Fruit fly (Drosophila melanogaster) whole organism, embryonic: ENCODE data around the gene moody.

ENCODE experiments used
- CG15073 ChIP-seq: fragments of 200-800 bp; sonication (Bioruptor generic); optimal IDR thresholded peaks from 2 replicates; lab custom pipeline; 2016; ENCODE audit warnings: missing biosample characterization, missing genetic modification characterization
- CG17912 ChIP-seq: fragments of 200-800 bp; sonication (Bioruptor generic); optimal IDR thresholded peaks from 2 replicates; lab custom pipeline; 2018; ENCODE audit warnings: missing biosample characterization, mild to moderate bottlenecking, missing genetic modification characterization
- CG7987 ChIP-seq: fragments of 200-800 bp; sonication (Bioruptor generic); optimal IDR thresholded peaks from 2 replicates; lab custom pipeline; 2018; ENCODE audit warnings: missing biosample characterization, mild to moderate bottlenecking, missing genetic modification characterization, moderate library complexity
- croc ChIP-seq: fragments of 200-800 bp; sonication (Bioruptor generic); conservative IDR thresholded peaks from 3 replicates; pipeline ENCODE4 v1.3.6; 2022; ENCODE audit warnings: missing biosample characterization, missing genetic modification characterization
- hkb ChIP-seq, 2 experiments: fragments of 200-800 bp in 1 of 2; fragments of >200 bp in 1 of 2; sonication (Bioruptor generic) in 1 of 2; IDR thresholded peaks in 1 of 2; optimal IDR thresholded peaks in 1 of 2; 2 replicates each; pipeline versions ENCODE4 v1.3.6 to Lab custom; 2017 to 2022; ENCODE audit warnings: missing biosample characterization in 1 of 2, missing genetic modification characterization in 1 of 2
- inv ChIP-seq: fragments of 200-800 bp; sonication (Bioruptor generic); IDR thresholded peaks from 2 replicates; pipeline ENCODE4 v1.3.6; 2022; ENCODE audit warnings: missing biosample characterization, missing genetic modification characterization; ENCODE audit not compliant: partially characterized antibody
- lbe ChIP-seq: fragments of 200-800 bp; sonication (Bioruptor generic); optimal IDR thresholded peaks from 2 replicates; lab custom pipeline; 2016; ENCODE audit warnings: missing biosample characterization, mild to moderate bottlenecking, missing genetic modification characterization

DNA sequence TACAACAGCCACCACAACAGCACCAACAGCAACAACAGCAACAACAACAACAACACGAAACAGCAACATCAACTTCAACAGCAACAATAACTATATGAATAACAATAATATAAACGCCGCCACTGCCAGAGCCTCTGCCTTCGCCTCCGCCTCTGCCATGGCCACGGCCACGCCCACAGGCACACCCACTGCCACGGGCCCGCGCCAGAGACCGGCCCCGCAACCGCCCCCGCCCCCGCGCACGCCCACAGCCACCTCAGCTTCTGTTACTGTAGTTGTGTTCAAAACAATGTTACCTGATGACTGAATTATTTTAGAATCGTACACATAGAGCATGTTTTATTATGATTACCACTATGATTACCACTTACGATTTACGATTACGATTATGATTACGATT, 45.8 kb downstream of the moody start:
- TF ChIP-seq lbe (GFP tag; lab: Kevin White, UChicago) (no peak), inv (GFP tag; lab: Robert Waterston, UW) (no peak), CG7987 (GFP tag; lab: Kevin White, UChicago) (no peak), CG15073 (GFP tag; lab: Kevin White, UChicago) (no peak), hkb (optimal IDR thresholded peaks at IDR 0.05; lab: Kevin White, UChicago) (no peak), hkb (GFP tag; IDR thresholded peaks at IDR 0.05; lab: Robert Waterston, UW) (no peak), croc (GFP tag; lab: Robert Waterston, UW) (no peak), CG17912 (GFP tag; lab: Kevin White, UChicago) (no peak)
